Worm (Caenorhabditis elegans) whole organism, L4/young adult: Measurements from ENCODE around the gene F58H1.8.

Source experiments
- W03F9.2 ChIP-seq: fragments of 150-350 bp; optimal IDR thresholded peaks from 2 replicates; lab custom pipeline; 2014; ENCODE audit warnings: missing biosample characterization, missing genetic modification characterization
- him-1 ChIP-seq: sonication (generic microtip); optimal IDR thresholded peaks from 2 replicates; lab custom pipeline; 2016; ENCODE audit warnings: missing genotype, missing genetic modification reagents, missing genetic modification characterization, missing compliant biosample characterization

ce11 chrV:11945429-11945828 lies 10.5 kb downstream of the F58H1.8 start:
- no peak for TF ChIP-seq him-1 (tag; lab: Kevin White, UChicago)
- no peak for TF ChIP-seq W03F9.2 (tag; lab: Kevin White, UChicago)
